Worm (Caenorhabditis elegans) whole organism, early embryonic: ENCODE data around the gene tbc-18.

Source experiments
- B0310.2 ChIP-seq: sonication (generic microtip); optimal IDR thresholded peaks from 2 replicates; lab custom pipeline; 2016; ENCODE audit warnings: mild to moderate bottlenecking, missing genetic modification characterization, missing compliant biosample characterization
- F13C5.2 ChIP-seq: sonication (generic microtip); optimal IDR thresholded peaks from 2 replicates; lab custom pipeline; 2017; ENCODE audit warnings: mild to moderate bottlenecking, missing genetic modification characterization, inconsistent platforms, missing compliant biosample characterization
- aly-1 ChIP-seq: sonication (generic microtip); optimal IDR thresholded peaks from 2 replicates; lab custom pipeline; 2016; ENCODE audit warnings: missing genetic modification characterization, missing compliant biosample characterization
- ama-1 ChIP-seq: fragments of 150-350 bp; optimal IDR thresholded peaks from 2 replicates; lab custom pipeline; 2014
- ceh-13 ChIP-seq: fragments of 200-800 bp; sonication (Bioruptor generic); optimal IDR thresholded peaks from 2 replicates; lab custom pipeline; 2018; ENCODE audit warnings: mild to moderate bottlenecking, missing genetic modification characterization, missing compliant biosample characterization
- ceh-36 ChIP-seq: sonication (generic microtip); optimal IDR thresholded peaks from 2 replicates; lab custom pipeline; 2016; ENCODE audit warnings: missing genetic modification characterization, inconsistent platforms, missing compliant biosample characterization
- ets-7 ChIP-seq: sonication (generic microtip); optimal IDR thresholded peaks from 2 replicates; lab custom pipeline; 2016; ENCODE audit warnings: missing genotype, missing genetic modification characterization, missing compliant biosample characterization
- flt-1 ChIP-seq: fragments of 200-800 bp; sonication (Bioruptor generic); IDR thresholded peaks from 2 replicates; pipeline ENCODE4 v1.3.6; 2022; ENCODE audit warnings: missing genetic modification characterization, missing compliant biosample characterization
- hmbx-1 ChIP-seq: sonication (generic microtip); optimal IDR thresholded peaks from 2 replicates; lab custom pipeline; 2016; ENCODE audit warnings: mild to moderate bottlenecking, missing genetic modification characterization, missing compliant biosample characterization
- hmg-4 ChIP-seq: fragments of 200-800 bp; sonication (Bioruptor generic); optimal IDR thresholded peaks from 2 replicates; lab custom pipeline; 2018; ENCODE audit warnings: mild to moderate bottlenecking, missing genetic modification characterization, missing compliant biosample characterization
- hnd-1 ChIP-seq: sonication (generic microtip); optimal IDR thresholded peaks from 2 replicates; lab custom pipeline; 2016; ENCODE audit warnings: missing genetic modification characterization, missing compliant biosample characterization
- pes-1 ChIP-seq: fragments of 200-800 bp; sonication (Bioruptor generic); IDR thresholded peaks from 2 replicates; pipeline ENCODE4 v1.3.6; 2022; ENCODE audit warnings: missing genetic modification reagents, missing genetic modification characterization, missing compliant biosample characterization
- scrt-1 ChIP-seq: fragments of 200-800 bp; sonication (Bioruptor generic); IDR thresholded peaks from 2 replicates; pipeline ENCODE4 v1.3.6; 2022; ENCODE audit warnings: missing genetic modification characterization, missing compliant biosample characterization
- sea-1 ChIP-seq: fragments of 200-800 bp; sonication (Bioruptor generic); conservative IDR thresholded peaks from 2 replicates; pipeline ENCODE4 v1.3.6; 2022; ENCODE audit warnings: missing genetic modification characterization, missing compliant biosample characterization
- tbx-11 ChIP-seq: fragments of 200-800 bp; sonication (Bioruptor generic); IDR thresholded peaks from 2 replicates; pipeline ENCODE4 v1.3.6; 2022; ENCODE audit warnings: missing genetic modification characterization, missing compliant biosample characterization
- tbx-37 ChIP-seq: fragments of 200-800 bp; sonication (Bioruptor generic); conservative IDR thresholded peaks from 2 replicates; pipeline ENCODE4 v1.3.6; 2022; ENCODE audit warnings: missing genetic modification reagents, missing genetic modification characterization, missing compliant biosample characterization
- tra-4 ChIP-seq: sonication (generic microtip); optimal IDR thresholded peaks from 2 replicates; lab custom pipeline; 2017; ENCODE audit warnings: missing genetic modification characterization, missing compliant biosample characterization

The tbc-18 gene

DNA sequence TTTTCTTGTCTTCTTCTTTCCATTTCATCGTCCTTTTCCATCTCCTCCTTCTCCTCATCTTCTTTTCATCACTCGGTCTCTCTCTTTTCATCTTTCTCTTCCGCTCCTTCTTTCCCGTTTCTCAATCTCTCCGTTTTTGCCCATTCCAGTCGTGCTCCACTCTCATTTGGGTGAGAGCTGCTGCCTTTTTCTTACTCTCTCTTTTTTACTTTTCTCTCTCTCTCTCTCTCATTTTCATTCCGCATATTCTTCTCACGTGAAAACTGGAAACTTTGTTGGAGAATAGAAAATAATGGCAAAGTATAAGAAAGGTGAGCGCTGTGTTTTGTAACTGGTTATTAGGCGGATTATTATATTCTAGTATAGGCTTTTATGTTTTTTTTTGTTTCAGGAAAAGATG is at the start of gene tbc-18:
Gene tbc-18, plus strand, starts transcription at position 246 of the 400 bp plus-strand sequence.
- peak; percentile 34 for TF ChIP-seq F13C5.2 (tag; lab: Kevin White, UChicago)
- TF ChIP-seq scrt-1 (GFP tag; lab: Robert Waterston, UW) = no peak

DNA sequence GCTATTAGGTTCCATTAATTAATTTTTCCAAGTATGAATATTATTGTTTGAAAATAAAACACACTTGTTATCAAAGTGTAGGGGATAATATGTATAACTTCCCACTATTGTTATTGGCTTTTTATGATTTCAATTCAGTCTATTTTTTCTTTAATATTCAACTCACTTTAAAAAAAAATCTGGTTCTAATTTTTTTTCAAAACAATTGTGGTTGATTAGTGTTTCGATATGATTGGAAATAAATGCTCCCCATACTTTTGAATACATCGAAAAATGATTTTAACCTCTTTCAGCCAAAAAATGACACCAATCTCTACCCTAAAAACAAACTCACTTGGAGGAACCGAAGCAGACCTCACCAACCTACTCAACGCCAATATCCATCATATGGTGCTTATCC is 38.0 kb upstream of the tbc-18 start, which contains the start of gene F55E10.2:
Gene F55E10.2, plus strand, starts transcription at position 301 of the 400 bp plus-strand sequence.
- no peak for TF ChIP-seq hnd-1 (tag; lab: Kevin White, UChicago)
- no peak for TF ChIP-seq ceh-36 (tag; lab: Kevin White, UChicago)
- no peak for TF ChIP-seq ama-1
- no peak for TF ChIP-seq scrt-1 (GFP tag; lab: Robert Waterston, UW)
- no peak for TF ChIP-seq sea-1
- TF ChIP-seq pes-1 = no peak
- no peak for TF ChIP-seq tra-4 (tag; lab: Kevin White, UChicago)
- TF ChIP-seq ets-7 = no peak
- no peak for TF ChIP-seq tbx-37 (GFP tag; lab: Robert Waterston, UW)
- no peak for TF ChIP-seq flt-1 (GFP tag; lab: Robert Waterston, UW)

DNA sequence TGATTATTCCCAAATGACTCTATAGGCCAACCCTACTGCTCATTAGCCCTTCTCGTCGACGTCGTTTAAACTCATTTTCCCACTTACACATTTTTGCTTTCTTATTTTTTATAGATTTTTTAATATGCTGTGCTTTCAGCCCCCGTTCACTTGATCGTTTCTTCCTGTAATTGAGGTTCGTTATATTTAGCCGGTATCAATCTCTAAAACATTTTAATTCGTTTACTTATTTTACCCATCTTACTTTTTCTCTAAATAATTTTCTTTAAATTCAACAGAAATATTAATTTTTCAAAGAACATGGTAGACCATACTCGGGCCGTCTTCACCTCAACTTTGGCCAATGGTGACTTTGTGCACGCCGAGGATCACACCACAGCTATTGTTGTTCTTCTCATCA is 36.7 kb upstream of the tbc-18 start, which contains the start of gene F55E10.1:
Gene F55E10.1, plus strand, starts transcription at position 301 of the 400 bp plus-strand sequence.
- TF ChIP-seq ceh-36 (tag; lab: Kevin White, UChicago) = no peak
- no peak for TF ChIP-seq tbx-37 (GFP tag; lab: Robert Waterston, UW)
- TF ChIP-seq ceh-13 (GFP tag; lab: Kevin White, UChicago) = no peak
- TF ChIP-seq ets-7 = no peak
- no peak for TF ChIP-seq flt-1 (GFP tag; lab: Robert Waterston, UW)
- TF ChIP-seq hmbx-1 (tag; lab: Kevin White, UChicago) = no peak
- TF ChIP-seq sea-1 = no peak
- TF ChIP-seq tra-4 (tag; lab: Kevin White, UChicago) = no peak
- no peak for TF ChIP-seq ama-1
- TF ChIP-seq hnd-1 (tag; lab: Kevin White, UChicago) = no peak
- TF ChIP-seq aly-1 (tag; lab: Kevin White, UChicago) = no peak
- TF ChIP-seq tbx-11 (GFP tag; lab: Robert Waterston, UW) = no peak
- no peak for TF ChIP-seq B0310.2 (tag; lab: Kevin White, UChicago)

DNA sequence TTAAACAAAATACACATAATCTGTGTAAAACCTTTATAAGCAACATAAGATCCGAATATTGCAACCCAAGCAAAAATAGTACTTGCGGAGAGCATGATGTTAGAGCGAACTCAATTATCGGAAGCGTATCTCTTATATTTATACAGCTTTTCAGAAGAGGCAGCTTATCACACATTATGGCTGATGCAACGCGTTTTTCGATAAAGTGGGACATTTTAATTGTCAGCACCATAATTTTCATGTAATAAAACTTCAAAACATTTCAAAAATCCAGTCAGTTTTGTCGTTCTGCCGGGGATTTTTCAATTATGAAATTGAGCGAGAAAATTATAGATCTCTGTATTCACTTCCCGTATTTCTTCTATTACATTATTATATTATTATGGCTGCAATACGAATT is 32.1 kb upstream of the tbc-18 start, which contains the start of gene drd-5:
Gene drd-5, minus strand, starts transcription at position 101 of the 400 bp plus-strand sequence.
- TF ChIP-seq hnd-1 (tag; lab: Kevin White, UChicago) (no peak), ama-1 (no peak), aly-1 (tag; lab: Kevin White, UChicago) (no peak), tbx-11 (GFP tag; lab: Robert Waterston, UW) (no peak), F13C5.2 (tag; lab: Kevin White, UChicago) (no peak), scrt-1 (GFP tag; lab: Robert Waterston, UW) (no peak), flt-1 (GFP tag; lab: Robert Waterston, UW) (no peak), B0310.2 (tag; lab: Kevin White, UChicago) (no peak), tra-4 (tag; lab: Kevin White, UChicago) (no peak), hmg-4 (GFP tag; lab: Kevin White, UChicago) (no peak), ceh-36 (tag; lab: Kevin White, UChicago) (no peak), sea-1 (no peak), tbx-37 (GFP tag; lab: Robert Waterston, UW) (no peak), pes-1 (no peak), hmbx-1 (tag; lab: Kevin White, UChicago) (no peak)

DNA sequence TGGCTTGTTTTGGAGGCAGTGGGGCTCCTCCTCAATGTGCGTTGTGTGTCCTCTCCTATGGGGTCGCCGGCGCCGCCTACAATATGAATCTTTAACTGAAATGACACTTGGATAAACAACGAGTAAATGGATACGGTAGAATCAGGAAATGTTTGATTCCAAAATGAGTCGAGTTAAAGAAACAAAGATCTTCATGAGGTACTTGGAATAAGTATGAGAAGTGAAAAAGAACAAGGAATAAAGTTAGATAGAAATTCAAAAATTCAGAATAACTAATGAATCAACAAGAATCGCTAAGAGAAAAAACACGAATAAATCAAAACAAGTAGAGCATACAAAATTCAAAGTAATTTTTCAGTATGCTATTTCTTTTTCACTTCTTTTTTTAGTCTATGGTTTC is 27.4 kb upstream of the tbc-18 start, which contains the start of gene npr-28:
Gene npr-28, minus strand, starts transcription at position 101 of the 400 bp plus-strand sequence.
- TF ChIP-seq hmbx-1 (tag; lab: Kevin White, UChicago) (no peak), tbx-11 (GFP tag; lab: Robert Waterston, UW) (no peak), F13C5.2 (tag; lab: Kevin White, UChicago) (no peak), hmg-4 (GFP tag; lab: Kevin White, UChicago) (no peak), ets-7 (no peak), tbx-37 (GFP tag; lab: Robert Waterston, UW) (no peak), sea-1 (no peak), aly-1 (tag; lab: Kevin White, UChicago) (no peak), pes-1 (no peak), ama-1 (no peak), scrt-1 (GFP tag; lab: Robert Waterston, UW) (no peak), flt-1 (GFP tag; lab: Robert Waterston, UW) (no peak), tra-4 (tag; lab: Kevin White, UChicago) (no peak), ceh-13 (GFP tag; lab: Kevin White, UChicago) (no peak), ceh-36 (tag; lab: Kevin White, UChicago) (no peak), hnd-1 (tag; lab: Kevin White, UChicago) (no peak), B0310.2 (tag; lab: Kevin White, UChicago) (no peak)

DNA sequence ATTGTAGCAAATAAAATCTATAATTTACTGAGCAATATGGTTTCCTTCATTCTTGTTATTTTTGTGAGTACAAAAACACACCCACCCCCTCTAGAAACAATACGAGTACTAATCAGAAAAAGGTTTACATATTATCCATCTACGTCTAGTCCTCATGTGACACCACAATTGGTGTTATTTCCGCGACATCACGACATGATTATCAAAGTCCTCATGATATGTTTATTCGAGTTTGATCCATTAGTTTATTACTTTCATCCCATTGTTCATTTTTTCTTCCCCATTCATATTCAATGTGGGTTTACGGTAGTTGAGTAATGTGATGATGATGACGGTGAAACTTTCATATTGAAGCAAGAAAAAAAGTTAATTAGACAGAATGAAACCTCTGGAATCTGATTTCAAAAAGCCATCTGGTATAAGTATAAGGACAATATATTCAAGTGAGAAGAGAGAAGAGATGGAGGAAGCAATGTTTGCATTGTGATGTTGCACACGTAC is 24.0 kb upstream of the tbc-18 start:
- no peak for TF ChIP-seq scrt-1 (GFP tag; lab: Robert Waterston, UW)
- TF ChIP-seq hnd-1 (tag; lab: Kevin White, UChicago) = no peak
- TF ChIP-seq ets-7 = no peak
- no peak for TF ChIP-seq sea-1
- TF ChIP-seq tbx-37 (GFP tag; lab: Robert Waterston, UW) = no peak
- TF ChIP-seq ama-1 = no peak
- no peak for TF ChIP-seq tra-4 (tag; lab: Kevin White, UChicago)
- no peak for TF ChIP-seq tbx-11 (GFP tag; lab: Robert Waterston, UW)
- TF ChIP-seq B0310.2 (tag; lab: Kevin White, UChicago) = no peak
- TF ChIP-seq hmg-4 (GFP tag; lab: Kevin White, UChicago) = no peak
- no peak for TF ChIP-seq aly-1 (tag; lab: Kevin White, UChicago)
- no peak for TF ChIP-seq F13C5.2 (tag; lab: Kevin White, UChicago)
- TF ChIP-seq flt-1 (GFP tag; lab: Robert Waterston, UW) = no peak
- no peak for TF ChIP-seq hmbx-1 (tag; lab: Kevin White, UChicago)
- no peak for TF ChIP-seq ceh-13 (GFP tag; lab: Kevin White, UChicago)
- no peak for TF ChIP-seq ceh-36 (tag; lab: Kevin White, UChicago)
- no peak for TF ChIP-seq pes-1

DNA sequence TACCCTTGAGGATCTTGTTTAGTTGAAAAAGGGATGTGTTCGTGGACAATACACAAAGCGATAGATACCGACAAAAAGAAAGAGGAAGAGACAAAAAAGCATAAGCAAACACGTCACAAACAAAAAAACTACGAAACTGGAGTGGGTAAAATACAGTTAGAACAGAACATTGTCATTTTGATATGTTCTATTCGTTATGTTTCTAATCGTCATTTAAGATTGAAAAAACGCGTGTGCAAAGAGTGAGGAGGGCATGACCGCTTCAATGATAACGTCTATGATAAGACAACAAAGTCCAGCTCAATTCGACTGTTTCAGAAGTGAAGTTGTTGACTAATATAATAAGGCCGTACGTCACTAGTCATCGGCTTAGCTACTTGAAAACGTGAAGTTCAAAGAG is 23.0 kb upstream of the tbc-18 start:
- no peak for TF ChIP-seq B0310.2 (tag; lab: Kevin White, UChicago)
- TF ChIP-seq aly-1 (tag; lab: Kevin White, UChicago) = no peak
- TF ChIP-seq ets-7 = no peak
- TF ChIP-seq ama-1 = no peak
- TF ChIP-seq hmg-4 (GFP tag; lab: Kevin White, UChicago) = no peak
- TF ChIP-seq F13C5.2 (tag; lab: Kevin White, UChicago) = no peak
- TF ChIP-seq tbx-11 (GFP tag; lab: Robert Waterston, UW) = no peak
- TF ChIP-seq ceh-13 (GFP tag; lab: Kevin White, UChicago) = no peak
- TF ChIP-seq ceh-36 (tag; lab: Kevin White, UChicago) = no peak
- no peak for TF ChIP-seq scrt-1 (GFP tag; lab: Robert Waterston, UW)
- TF ChIP-seq hnd-1 (tag; lab: Kevin White, UChicago) = no peak
- TF ChIP-seq hmbx-1 (tag; lab: Kevin White, UChicago) = no peak
- no peak for TF ChIP-seq pes-1
- no peak for TF ChIP-seq sea-1
- no peak for TF ChIP-seq tra-4 (tag; lab: Kevin White, UChicago)
- no peak for TF ChIP-seq tbx-37 (GFP tag; lab: Robert Waterston, UW)
- no peak for TF ChIP-seq flt-1 (GFP tag; lab: Robert Waterston, UW)
